Worm (Caenorhabditis elegans) whole organism, mixed stage, embryonic: ENCODE measurements around the gene hal-3.

Source experiments
- bed-3 ChIP-seq: fragments of 200-800 bp; sonication (Bioruptor generic); optimal IDR thresholded peaks from 3 replicates; lab custom pipeline; 2018; ENCODE audit warnings: mild to moderate bottlenecking, missing genetic modification characterization, moderate library complexity, missing compliant biosample characterization
- blmp-1 ChIP-seq: fragments of 150-350 bp; optimal IDR thresholded peaks from 2 replicates; lab custom pipeline; 2014; ENCODE audit warnings: missing biosample characterization, missing genetic modification characterization
- ceh-83 ChIP-seq: fragments of 200-800 bp; sonication (Bioruptor generic); optimal IDR thresholded peaks from 2 replicates; lab custom pipeline; 2018; ENCODE audit warnings: mild to moderate bottlenecking, missing genetic modification characterization, missing compliant biosample characterization
- ces-1 ChIP-seq: fragments of 150-350 bp; optimal IDR thresholded peaks from 2 replicates; lab custom pipeline; 2014; ENCODE audit warnings: missing biosample characterization, missing genetic modification reagents, missing genetic modification characterization
- cnd-1 ChIP-seq: fragments of 200-800 bp; sonication (Bioruptor generic); optimal IDR thresholded peaks from 2 replicates; lab custom pipeline; 2018; ENCODE audit warnings: mild to moderate bottlenecking, missing genetic modification characterization, missing compliant biosample characterization
- elt-3 ChIP-seq: fragments of 150-350 bp; optimal IDR thresholded peaks from 2 replicates; lab custom pipeline; 2014; ENCODE audit warnings: missing biosample characterization, missing genetic modification characterization
- lin-13 ChIP-seq: fragments of 150-350 bp; optimal IDR thresholded peaks from 2 replicates; lab custom pipeline; 2014; ENCODE audit warnings: missing biosample characterization, missing genetic modification characterization
- lsy-2 ChIP-seq: fragments of 150-350 bp; optimal IDR thresholded peaks from 2 replicates; lab custom pipeline; 2014; ENCODE audit warnings: missing biosample characterization, missing genetic modification characterization
- nhr-12 ChIP-seq: fragments of 150-350 bp; optimal IDR thresholded peaks from 2 replicates; lab custom pipeline; 2014; ENCODE audit warnings: missing biosample characterization, missing genetic modification characterization
- nhr-237 ChIP-seq: fragments of 150-350 bp; optimal IDR thresholded peaks from 2 replicates; lab custom pipeline; 2014; ENCODE audit warnings: missing biosample characterization, missing genetic modification characterization
- pha-4 ChIP-seq: fragments of 150-350 bp; optimal IDR thresholded peaks from 2 replicates; lab custom pipeline; 2018; ENCODE audit warnings: missing biosample characterization, missing genetic modification reagents, missing genetic modification characterization
- snpc-4 ChIP-seq: fragments of 150-350 bp; optimal IDR thresholded peaks from 2 replicates; lab custom pipeline; 2014; ENCODE audit warnings: missing biosample characterization, missing genetic modification characterization
- unc-62 ChIP-seq: fragments of 150-350 bp; optimal IDR thresholded peaks from 2 replicates; lab custom pipeline; 2014; ENCODE audit warnings: missing biosample characterization, missing genetic modification reagents, missing genetic modification characterization

DNA sequence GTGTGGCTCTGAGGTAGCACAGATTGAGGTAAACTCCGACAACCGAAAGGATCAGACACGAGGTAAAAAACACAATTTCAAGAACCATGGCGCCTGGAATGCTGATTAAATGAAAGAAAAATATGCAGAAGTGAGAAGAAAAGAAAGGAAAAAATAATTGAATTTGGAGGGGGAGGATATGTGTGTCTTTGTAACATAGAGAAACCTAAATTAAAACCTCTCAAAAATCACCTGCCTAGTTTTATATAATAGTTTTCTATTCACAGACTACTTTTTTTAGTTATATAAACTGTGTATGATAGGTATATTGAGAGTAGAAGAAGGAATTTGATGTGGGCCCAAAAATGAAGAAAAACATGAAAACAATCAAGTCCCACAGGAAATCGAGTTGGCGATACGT lies 48.7 kb upstream of the hal-3 start, which contains the start of gene ZK1320.5:
- no peak for TF ChIP-seq elt-3 (tag; lab: Kevin White, UChicago)
- TF ChIP-seq lsy-2 = no peak
- no peak for TF ChIP-seq unc-62 (GFP tag; lab: Kevin White, UChicago)
- TF ChIP-seq lin-13 (tag; lab: Kevin White, UChicago) = no peak
- no peak for TF ChIP-seq snpc-4
- TF ChIP-seq ces-1 (GFP tag; lab: Kevin White, UChicago) = no peak
- no peak for TF ChIP-seq bed-3 (GFP tag; lab: Kevin White, UChicago)
- no peak for TF ChIP-seq nhr-237 (tag; lab: Kevin White, UChicago)
- no peak for TF ChIP-seq ceh-83 (GFP tag; lab: Kevin White, UChicago)
- TF ChIP-seq blmp-1 (tag; lab: Kevin White, UChicago) = no peak
- no peak for TF ChIP-seq cnd-1 (tag; lab: Kevin White, UChicago)
- no peak for TF ChIP-seq pha-4 (tag; lab: Kevin White, UChicago)
- TF ChIP-seq nhr-12 (tag; lab: Kevin White, UChicago) = no peak
